Worm (Caenorhabditis elegans) whole organism, late embryonic: ENCODE data around the gene pak-2.

Experiments
- C08G9.2 ChIP-seq: sonication (generic microtip); optimal IDR thresholded peaks from 2 replicates; lab custom pipeline; 2016; ENCODE audit warnings: mild to moderate bottlenecking, missing genetic modification characterization, moderate library complexity, missing compliant biosample characterization
- F13H6.1 ChIP-seq: sonication (generic microtip); optimal IDR thresholded peaks from 2 replicates; lab custom pipeline; 2016; ENCODE audit warnings: missing genetic modification characterization, missing compliant biosample characterization
- K09A11.1 ChIP-seq: sonication (generic microtip); optimal IDR thresholded peaks from 2 replicates; lab custom pipeline; 2017; ENCODE audit warnings: antibody characterized with exemption, mild to moderate bottlenecking, missing genetic modification characterization, missing compliant biosample characterization; ENCODE audit not compliant: insufficient read depth
- Y22D7AL.16 ChIP-seq: sonication (generic microtip); optimal IDR thresholded peaks from 2 replicates; lab custom pipeline; 2016; ENCODE audit warnings: missing genetic modification characterization, missing compliant biosample characterization
- ahr-1 ChIP-seq: sonication (generic microtip); optimal IDR thresholded peaks from 2 replicates; lab custom pipeline; 2016; ENCODE audit warnings: missing genetic modification characterization, missing compliant biosample characterization
- ama-1 ChIP-seq: fragments of 150-350 bp; optimal IDR thresholded peaks from 2 replicates; lab custom pipeline; 2014
- ceh-14 ChIP-seq: sonication (generic microtip); optimal IDR thresholded peaks from 2 replicates; lab custom pipeline; 2016; ENCODE audit warnings: missing genotype, missing genetic modification characterization, missing compliant biosample characterization
- ceh-19 ChIP-seq: fragments of 200-800 bp; sonication (Bioruptor generic); optimal IDR thresholded peaks from 2 replicates; lab custom pipeline; 2018; ENCODE audit warnings: mild to moderate bottlenecking, missing genetic modification characterization, missing compliant biosample characterization
- ceh-2 ChIP-seq: sonication (generic microtip); optimal IDR thresholded peaks from 2 replicates; lab custom pipeline; 2016; ENCODE audit warnings: missing genotype, missing genetic modification characterization, missing compliant biosample characterization
- ceh-30 ChIP-seq: fragments of 150-350 bp; optimal IDR thresholded peaks from 2 replicates; lab custom pipeline; 2014; ENCODE audit warnings: missing biosample characterization, missing genetic modification characterization
- ceh-34 ChIP-seq: sonication (generic microtip); optimal IDR thresholded peaks from 2 replicates; lab custom pipeline; 2016; ENCODE audit warnings: mild to moderate bottlenecking, missing genetic modification characterization, missing compliant biosample characterization
- ceh-45 ChIP-seq: fragments of 200-800 bp; sonication (Bioruptor generic); IDR thresholded peaks from 2 replicates; pipeline ENCODE4 v1.3.6; 2022; ENCODE audit warnings: missing genetic modification reagents, missing genetic modification characterization, missing compliant biosample characterization
- ceh-48 ChIP-seq: sonication (generic microtip); optimal IDR thresholded peaks from 2 replicates; lab custom pipeline; 2016; ENCODE audit warnings: missing genetic modification characterization, inconsistent platforms, missing compliant biosample characterization
- ceh-6 ChIP-seq: fragments of 200-800 bp; sonication (Bioruptor generic); optimal IDR thresholded peaks from 2 replicates; lab custom pipeline; 2018; ENCODE audit warnings: mild to moderate bottlenecking, missing genetic modification characterization, missing compliant biosample characterization
- ceh-9 ChIP-seq: sonication (generic microtip); optimal IDR thresholded peaks from 2 replicates; lab custom pipeline; 2016; ENCODE audit warnings: mild to moderate bottlenecking, missing genetic modification characterization, inconsistent platforms, missing compliant biosample characterization
- che-1 ChIP-seq: sonication (generic microtip); optimal IDR thresholded peaks from 2 replicates; lab custom pipeline; 2016; ENCODE audit warnings: mild to moderate bottlenecking, missing genetic modification characterization, missing compliant biosample characterization
- dmd-4 ChIP-seq: sonication (generic microtip); optimal IDR thresholded peaks from 2 replicates; lab custom pipeline; 2016; ENCODE audit warnings: borderline replicate concordance, missing genetic modification characterization, missing compliant biosample characterization
- ets-4 ChIP-seq: sonication (generic microtip); optimal IDR thresholded peaks from 2 replicates; lab custom pipeline; 2016; ENCODE audit warnings: missing genetic modification characterization, missing compliant biosample characterization
- eyg-1 ChIP-seq: sonication (generic microtip); optimal IDR thresholded peaks from 2 replicates; lab custom pipeline; 2016; ENCODE audit warnings: missing genotype, missing genetic modification characterization, missing compliant biosample characterization
- fax-1 ChIP-seq: sonication (generic microtip); optimal IDR thresholded peaks from 2 replicates; lab custom pipeline; 2016; ENCODE audit warnings: missing genotype, missing genetic modification characterization, missing compliant biosample characterization
- fkh-10 ChIP-seq: fragments of 150-350 bp; optimal IDR thresholded peaks from 2 replicates; lab custom pipeline; 2014; ENCODE audit warnings: missing biosample characterization, missing genetic modification reagents, missing genetic modification characterization
- fkh-6 ChIP-seq: sonication (generic microtip); optimal IDR thresholded peaks from 2 replicates; lab custom pipeline; 2016; ENCODE audit warnings: missing genetic modification characterization, missing compliant biosample characterization
- gmeb-2 ChIP-seq: sonication (generic microtip); optimal IDR thresholded peaks from 2 replicates; lab custom pipeline; 2016; ENCODE audit warnings: missing genetic modification characterization, inconsistent platforms, missing compliant biosample characterization
- hlh-13 ChIP-seq: fragments of 200-800 bp; sonication (Bioruptor generic); optimal IDR thresholded peaks from 2 replicates; lab custom pipeline; 2018; ENCODE audit warnings: mild to moderate bottlenecking, missing genetic modification characterization, missing compliant biosample characterization
- hlh-30 ChIP-seq: sonication (generic microtip); optimal IDR thresholded peaks from 2 replicates; lab custom pipeline; 2017; ENCODE audit warnings: antibody characterized with exemption, missing genetic modification characterization, missing compliant biosample characterization; ENCODE audit not compliant: insufficient read depth
- hlh-8 ChIP-seq: sonication (generic microtip); optimal IDR thresholded peaks from 2 replicates; lab custom pipeline; 2016; ENCODE audit warnings: missing genotype, missing genetic modification characterization, missing compliant biosample characterization
- lim-6 ChIP-seq: sonication (generic microtip); optimal IDR thresholded peaks from 2 replicates; lab custom pipeline; 2016; ENCODE audit warnings: missing genetic modification characterization, missing compliant biosample characterization
- lin-11 ChIP-seq: fragments of 200-800 bp; sonication (Bioruptor generic); optimal IDR thresholded peaks from 2 replicates; lab custom pipeline; 2018; ENCODE audit warnings: mild to moderate bottlenecking, missing genetic modification characterization, missing compliant biosample characterization
- madf-2 ChIP-seq: sonication (generic microtip); optimal IDR thresholded peaks from 2 replicates; lab custom pipeline; 2017; ENCODE audit warnings: missing genetic modification characterization, missing compliant biosample characterization
- mec-3 ChIP-seq: sonication (generic microtip); optimal IDR thresholded peaks from 2 replicates; lab custom pipeline; 2016; ENCODE audit warnings: borderline replicate concordance, missing genetic modification characterization, missing compliant biosample characterization
- nfya-1 ChIP-seq: sonication (generic microtip); optimal IDR thresholded peaks from 2 replicates; lab custom pipeline; 2017; ENCODE audit warnings: missing genetic modification characterization, mild to moderate bottlenecking, missing compliant biosample characterization, antibody characterized with exemption, moderate library complexity
- nhr-232 ChIP-seq: sonication (generic microtip); optimal IDR thresholded peaks from 2 replicates; lab custom pipeline; 2016; ENCODE audit warnings: missing genetic modification characterization, missing compliant biosample characterization
- npax-4 ChIP-seq: sonication (generic microtip); optimal IDR thresholded peaks from 2 replicates; lab custom pipeline; 2016; ENCODE audit warnings: missing genetic modification characterization, missing compliant biosample characterization
- odd-2 ChIP-seq: sonication (generic microtip); optimal IDR thresholded peaks from 2 replicates; lab custom pipeline; 2017; ENCODE audit warnings: antibody characterized with exemption, mild to moderate bottlenecking, missing genetic modification characterization, missing compliant biosample characterization
- pat-9 ChIP-seq: fragments of 200-800 bp; sonication (Bioruptor generic); optimal IDR thresholded peaks from 2 replicates; lab custom pipeline; 2018; ENCODE audit warnings: mild to moderate bottlenecking, missing genetic modification characterization, moderate library complexity, missing compliant biosample characterization
- pax-1 ChIP-seq: fragments of 150-350 bp; optimal IDR thresholded peaks from 2 replicates; lab custom pipeline; 2014; ENCODE audit warnings: missing biosample characterization, missing genetic modification characterization
- pha-4 ChIP-seq: fragments of 150-350 bp; optimal IDR thresholded peaks from 2 replicates; lab custom pipeline; 2018; ENCODE audit warnings: missing biosample characterization, missing genetic modification reagents, missing genetic modification characterization
- pros-1 ChIP-seq: fragments of 150-350 bp; optimal IDR thresholded peaks from 2 replicates; lab custom pipeline; 2014; ENCODE audit warnings: missing biosample characterization, missing genetic modification reagents, missing genetic modification characterization
- ref-2 ChIP-seq: sonication (generic microtip); optimal IDR thresholded peaks from 2 replicates; lab custom pipeline; 2016; ENCODE audit warnings: missing genetic modification characterization, missing compliant biosample characterization
- sdc-2 ChIP-seq: sonication (generic microtip); optimal IDR thresholded peaks from 2 replicates; lab custom pipeline; 2016; ENCODE audit warnings: missing genotype, missing genetic modification characterization, missing compliant biosample characterization
- sox-2 ChIP-seq: fragments of 200-800 bp; sonication (Bioruptor generic); IDR thresholded peaks from 2 replicates; pipeline ENCODE4 v1.3.6; 2022; ENCODE audit warnings: missing genetic modification reagents, missing genetic modification characterization, missing compliant biosample characterization
- sox-4 ChIP-seq: sonication (generic microtip); optimal IDR thresholded peaks from 2 replicates; lab custom pipeline; 2017; ENCODE audit warnings: mild to moderate bottlenecking, missing genetic modification characterization, inconsistent platforms, missing compliant biosample characterization
- tbx-2 ChIP-seq: sonication (generic microtip); optimal IDR thresholded peaks from 2 replicates; lab custom pipeline; 2016; ENCODE audit warnings: missing genetic modification characterization, missing compliant biosample characterization
- ttx-3 ChIP-seq: sonication (generic microtip); optimal IDR thresholded peaks from 2 replicates; lab custom pipeline; 2016; ENCODE audit warnings: missing genetic modification reagents, missing genetic modification characterization, missing compliant biosample characterization
- unc-3 ChIP-seq, 2 experiments: fragments of 200-800 bp in 1 of 2; sonication (Bioruptor generic) in 1 of 2; sonication (generic microtip) in 1 of 2; conservative IDR thresholded peaks in 1 of 2; optimal IDR thresholded peaks in 1 of 2; 2 replicates each; pipeline versions ENCODE4 v1.3.6 to Lab custom; 2016 to 2022; ENCODE audit warnings: missing compliant biosample characterization in 2 of 2, missing genetic modification characterization in 2 of 2, missing genetic modification reagents in 1 of 2
- unc-42 ChIP-seq: sonication (generic microtip); optimal IDR thresholded peaks from 2 replicates; lab custom pipeline; 2016; ENCODE audit warnings: missing genotype, missing genetic modification characterization, missing compliant biosample characterization
- unc-55 ChIP-seq: sonication (generic microtip); optimal IDR thresholded peaks from 2 replicates; lab custom pipeline; 2017; ENCODE audit warnings: missing biosample characterization, missing genetic modification reagents, missing genetic modification characterization
- unc-86 ChIP-seq: sonication (generic microtip); optimal IDR thresholded peaks from 2 replicates; lab custom pipeline; 2016; ENCODE audit warnings: missing genetic modification characterization, missing compliant biosample characterization
- zip-5 ChIP-seq: sonication (generic microtip); optimal IDR thresholded peaks from 2 replicates; lab custom pipeline; 2016; ENCODE audit warnings: missing genetic modification characterization, missing compliant biosample characterization
- ztf-16 ChIP-seq: sonication (generic microtip); optimal IDR thresholded peaks from 2 replicates; lab custom pipeline; 2017; ENCODE audit warnings: missing genetic modification characterization, missing compliant biosample characterization

pak-2 gene

DNA sequence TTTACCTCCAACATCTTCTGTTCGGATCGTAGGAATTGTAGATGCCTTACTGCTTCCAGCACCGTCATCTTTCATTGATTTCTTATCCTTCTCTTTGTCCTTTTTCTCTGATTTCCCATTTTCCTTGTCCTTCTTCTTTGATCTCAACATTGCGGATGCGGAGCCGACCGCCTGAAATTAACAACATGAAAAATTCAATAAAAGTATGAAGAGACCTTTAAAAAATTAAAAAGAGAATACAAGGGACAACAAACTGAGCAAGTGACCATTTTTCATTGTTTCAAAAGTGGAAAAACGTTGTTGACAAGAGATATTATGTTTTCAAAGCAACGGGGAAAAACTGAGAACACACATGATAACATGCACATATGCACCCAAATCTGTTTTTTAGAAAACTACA, 8.6 kb downstream of the pak-2 start:
- TF ChIP-seq pax-1 (tag; lab: Kevin White, UChicago) (no peak), unc-55 (GFP tag; lab: Kevin White, UChicago) (no peak), ttx-3 (no peak), hlh-8 (no peak), mec-3 (tag; lab: Kevin White, UChicago) (no peak), Y22D7AL.16 (tag; lab: Kevin White, UChicago) (no peak), unc-86 (tag; lab: Kevin White, UChicago) (no peak), K09A11.1 (tag; lab: Kevin White, UChicago) (no peak), unc-3 (GFP tag; conservative IDR thresholded peaks at IDR 0.05; lab: Robert Waterston, UW) (no peak), unc-3 (tag; optimal IDR thresholded peaks at IDR 0.05; lab: Kevin White, UChicago) (no peak), hlh-30 (no peak), sox-2 (GFP tag; lab: Robert Waterston, UW) (no peak), tbx-2 (tag; lab: Kevin White, UChicago) (no peak), dmd-4 (no peak)

DNA sequence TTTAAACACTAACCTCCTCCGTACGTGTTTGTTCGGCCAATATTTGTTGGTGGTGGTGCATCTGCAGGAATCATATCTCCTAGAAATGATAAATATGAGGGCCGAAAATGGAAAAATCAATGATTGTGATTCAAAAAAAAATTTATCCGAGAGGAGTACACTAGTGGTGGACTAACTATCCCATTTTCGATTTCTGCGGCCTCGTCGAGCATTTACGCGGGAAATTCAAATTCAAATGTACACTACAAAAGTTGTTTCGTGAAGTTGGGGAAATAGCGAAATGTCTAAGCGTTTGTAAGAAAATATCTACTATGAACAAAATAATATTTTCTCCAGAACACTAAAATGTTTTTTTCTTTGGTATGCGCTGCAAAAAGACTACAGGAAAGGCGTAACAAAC, 9.9 kb downstream of the pak-2 start:
- TF ChIP-seq ceh-34 (peak; percentile 47), ztf-16 (tag; lab: Kevin White, UChicago) (peak; percentile 50), ceh-14 (tag; lab: Kevin White, UChicago) (peak; percentile 85), lin-11 (no peak), dmd-4 (peak; percentile 56), hlh-8 (peak; percentile 68), fkh-6 (tag; lab: Kevin White, UChicago) (peak; percentile 63), unc-55 (GFP tag; lab: Kevin White, UChicago) (no peak), nfya-1 (tag; lab: Kevin White, UChicago) (peak; percentile 13), fax-1 (tag; lab: Kevin White, UChicago) (peak; percentile 40), lim-6 (tag; lab: Kevin White, UChicago) (peak; percentile 12), ttx-3 (peak; percentile 3), hlh-13 (no peak), madf-2 (tag; lab: Kevin White, UChicago) (peak; percentile 35), npax-4 (tag; lab: Kevin White, UChicago) (no peak), ceh-2 (tag; lab: Kevin White, UChicago) (peak; percentile 86), ceh-9 (tag; lab: Kevin White, UChicago) (no peak), nhr-232 (no peak), pros-1 (tag; lab: Kevin White, UChicago) (no peak), unc-3 (GFP tag; conservative IDR thresholded peaks at IDR 0.05; lab: Robert Waterston, UW) (no peak), unc-3 (tag; optimal IDR thresholded peaks at IDR 0.05; lab: Kevin White, UChicago) (no peak), ama-1 (no peak), fkh-10 (no peak), ceh-30 (no peak), gmeb-2 (tag; lab: Kevin White, UChicago) (no peak), mec-3 (tag; lab: Kevin White, UChicago) (peak; percentile 71), tbx-2 (tag; lab: Kevin White, UChicago) (peak; percentile 87), sox-4 (tag; lab: Kevin White, UChicago) (no peak), ceh-48 (peak; percentile 52), ahr-1 (tag; lab: Kevin White, UChicago) (peak; percentile 25), sdc-2 (peak; percentile 8), F13H6.1 (tag; lab: Kevin White, UChicago) (peak; percentile 71), odd-2 (no peak), ceh-45 (GFP tag; lab: Robert Waterston, UW) (no peak), ets-4 (tag; lab: Kevin White, UChicago) (peak; percentile 89), pha-4 (tag; lab: Kevin White, UChicago) (no peak), eyg-1 (peak; percentile 17), ceh-19 (GFP tag; lab: Kevin White, UChicago) (no peak), C08G9.2 (tag; lab: Kevin White, UChicago) (peak; percentile 96), pax-1 (tag; lab: Kevin White, UChicago) (peak; percentile 11), ref-2 (tag; lab: Kevin White, UChicago) (peak; percentile 89), ceh-6 (GFP tag; lab: Kevin White, UChicago) (peak; percentile 39), che-1 (tag; lab: Kevin White, UChicago) (no peak), unc-42 (peak; percentile 30), zip-5 (tag; lab: Kevin White, UChicago) (peak; percentile 87), pat-9 (no peak)
